Worm (Caenorhabditis elegans) whole organism, L1 larva: ENCODE data around the gene ced-2.
"Not testable (repeated sequence)": the region's sequence is repeated elsewhere in the genome, so short reads cannot be mapped to it uniquely, and the experiment has no call there.

Experiments
- C04F5.9 ChIP-seq: sonication (generic microtip); optimal IDR thresholded peaks from 2 replicates; lab custom pipeline; 2016; ENCODE audit warnings: missing genetic modification characterization, missing compliant biosample characterization
- C16A3.4 ChIP-seq: fragments of 150-350 bp; optimal IDR thresholded peaks from 2 replicates; lab custom pipeline; 2014; ENCODE audit warnings: missing biosample characterization, missing genetic modification characterization
- C34B4.2 ChIP-seq: sonication (generic microtip); optimal IDR thresholded peaks from 2 replicates; lab custom pipeline; 2017; ENCODE audit warnings: mild to moderate bottlenecking, missing genetic modification characterization, missing compliant biosample characterization
- alr-1 ChIP-seq: fragments of 200-800 bp; sonication (Bioruptor generic); optimal IDR thresholded peaks from 2 replicates; lab custom pipeline; 2018; ENCODE audit warnings: borderline replicate concordance, mild to moderate bottlenecking, missing genetic modification characterization, missing compliant biosample characterization
- ceh-63 ChIP-seq: fragments of 200-800 bp; sonication (Bioruptor generic); optimal IDR thresholded peaks from 2 replicates; lab custom pipeline; 2018; ENCODE audit warnings: mild to moderate bottlenecking, missing genetic modification characterization, missing compliant biosample characterization
- ceh-88 ChIP-seq: fragments of 200-800 bp; sonication (Bioruptor generic); IDR thresholded peaks from 2 replicates; pipeline ENCODE4 v1.3.6; 2022; ENCODE audit warnings: missing genetic modification characterization, missing compliant biosample characterization
- ceh-90 ChIP-seq: sonication (generic microtip); optimal IDR thresholded peaks from 2 replicates; lab custom pipeline; 2016; ENCODE audit warnings: missing genetic modification characterization, missing compliant biosample characterization
- ces-1 ChIP-seq: fragments of 150-350 bp; optimal IDR thresholded peaks from 2 replicates; lab custom pipeline; 2014; ENCODE audit warnings: missing biosample characterization, missing genetic modification reagents, missing genetic modification characterization
- dsc-1 ChIP-seq: sonication (generic microtip); optimal IDR thresholded peaks from 2 replicates; lab custom pipeline; 2016; ENCODE audit warnings: mild to moderate bottlenecking, missing genetic modification characterization, missing compliant biosample characterization
- efl-1 ChIP-seq, 4 experiments: fragments of 150-350 bp; optimal IDR thresholded peaks in 3 of 4; peaks in 1 of 4; 1 replicate in 1 of 4; 2 replicates in 3 of 4; lab custom pipeline; 2014; ENCODE audit warnings: missing biosample characterization in 2 of 4, missing genetic modification characterization in 2 of 4, missing genetic modification reagents in 2 of 4
- egl-13 ChIP-seq: sonication (generic microtip); optimal IDR thresholded peaks from 2 replicates; lab custom pipeline; 2016; ENCODE audit warnings: missing genotype, missing genetic modification reagents, missing genetic modification characterization, missing compliant biosample characterization
- elt-2 ChIP-seq: sonication (generic microtip); optimal IDR thresholded peaks from 2 replicates; lab custom pipeline; 2016; ENCODE audit warnings: missing genetic modification characterization, mild to moderate bottlenecking, inconsistent platforms, missing compliant biosample characterization, missing genetic modification reagents
- elt-3 ChIP-seq, 6 experiments: fragments of 150-350 bp in 1 of 6; sonication (generic microtip); optimal IDR thresholded peaks; 2 replicates each; lab custom pipeline; 2017 to 2018; ENCODE audit warnings: missing biosample characterization in 6 of 6, missing genetic modification characterization in 6 of 6, inconsistent platforms in 1 of 6
- fkh-10 ChIP-seq: sonication (generic microtip); optimal IDR thresholded peaks from 2 replicates; lab custom pipeline; 2017; ENCODE audit warnings: missing biosample characterization, missing genetic modification reagents, missing genetic modification characterization
- fkh-8 ChIP-seq: sonication (generic microtip); optimal IDR thresholded peaks from 2 replicates; lab custom pipeline; 2016; ENCODE audit warnings: mild to moderate bottlenecking, missing genetic modification characterization, missing compliant biosample characterization
- grh-1 ChIP-seq: fragments of 200-800 bp; sonication (Bioruptor generic); IDR thresholded peaks from 2 replicates; pipeline ENCODE4 v1.3.6; 2022; ENCODE audit warnings: missing genetic modification reagents, missing genetic modification characterization, missing compliant biosample characterization
- isw-1 ChIP-seq: fragments of 200-800 bp; sonication (Bioruptor generic); IDR thresholded peaks from 2 replicates; pipeline ENCODE4 v1.3.6; 2022; ENCODE audit warnings: missing genetic modification characterization, missing compliant biosample characterization
- lin-13 ChIP-seq: fragments of 150-350 bp; optimal IDR thresholded peaks from 2 replicates; lab custom pipeline; 2014; ENCODE audit warnings: missing biosample characterization, missing genetic modification reagents, missing genetic modification characterization
- lin-15B ChIP-seq: fragments of 150-350 bp; sonication (generic microtip); optimal IDR thresholded peaks from 3 replicates; lab custom pipeline; 2014; ENCODE audit warnings: missing biosample characterization, missing genetic modification characterization
- lin-35 ChIP-seq, 2 experiments: fragments of 150-350 bp; optimal IDR thresholded peaks; 2 replicates each; lab custom pipeline; 2014; ENCODE audit warnings: missing biosample characterization in 2 of 2, missing genetic modification characterization in 2 of 2, missing genetic modification reagents in 2 of 2
- lin-39 ChIP-seq: fragments of 150-350 bp; optimal IDR thresholded peaks from 2 replicates; lab custom pipeline; 2014; ENCODE audit warnings: missing biosample characterization, missing genetic modification reagents, missing genetic modification characterization
- lir-3 ChIP-seq: sonication (generic microtip); optimal IDR thresholded peaks from 2 replicates; lab custom pipeline; 2016; ENCODE audit warnings: mild to moderate bottlenecking, missing genetic modification characterization, moderate library complexity, missing compliant biosample characterization; ENCODE audit not compliant: poor library complexity
- mab-9 ChIP-seq: fragments of 200-800 bp; sonication (Bioruptor generic); IDR thresholded peaks from 2 replicates; pipeline ENCODE4 v1.3.6; 2022; ENCODE audit warnings: missing genetic modification reagents, missing genetic modification characterization, missing compliant biosample characterization
- mep-1 ChIP-seq: fragments of 150-350 bp; optimal IDR thresholded peaks from 2 replicates; lab custom pipeline; 2014; ENCODE audit warnings: missing biosample characterization, missing genetic modification characterization
- nhr-12 ChIP-seq: sonication (generic microtip); optimal IDR thresholded peaks from 2 replicates; lab custom pipeline; 2017; ENCODE audit warnings: missing biosample characterization, missing genetic modification characterization
- nhr-19 ChIP-seq: fragments of 200-800 bp; sonication (Bioruptor generic); conservative IDR thresholded peaks from 2 replicates; pipeline ENCODE4 v1.3.6; 2022; ENCODE audit warnings: missing genetic modification characterization, missing compliant biosample characterization
- nhr-28 ChIP-seq: fragments of 150-350 bp; optimal IDR thresholded peaks from 2 replicates; lab custom pipeline; 2014; ENCODE audit warnings: missing biosample characterization, missing genetic modification characterization
- nhr-47 ChIP-seq: sonication (generic microtip); optimal IDR thresholded peaks from 2 replicates; lab custom pipeline; 2016; ENCODE audit warnings: mild to moderate bottlenecking, missing genetic modification characterization, moderate library complexity, missing compliant biosample characterization
- nhr-71 ChIP-seq: sonication (generic microtip); optimal IDR thresholded peaks from 2 replicates; lab custom pipeline; 2016; ENCODE audit warnings: mild to moderate bottlenecking, missing genetic modification characterization, moderate library complexity, missing compliant biosample characterization
- nhr-77 ChIP-seq: fragments of 150-350 bp; optimal IDR thresholded peaks from 2 replicates; lab custom pipeline; 2014; ENCODE audit warnings: missing biosample characterization, missing genetic modification characterization
- nhr-85 ChIP-seq: sonication (generic microtip); peaks from one replicate; lab custom pipeline; 2016; ENCODE audit warnings: missing genetic modification characterization, inconsistent platforms, missing compliant biosample characterization
- pag-3 ChIP-seq: sonication (generic microtip); optimal IDR thresholded peaks from 2 replicates; lab custom pipeline; 2017; ENCODE audit warnings: missing genetic modification characterization, mild to moderate bottlenecking, missing compliant biosample characterization, antibody characterized with exemption, borderline replicate concordance; ENCODE audit not compliant: insufficient read depth
- snpc-4 ChIP-seq: fragments of 150-350 bp; optimal IDR thresholded peaks from 2 replicates; lab custom pipeline; 2014; ENCODE audit warnings: missing biosample characterization, missing genetic modification characterization
- snu-23 ChIP-seq: sonication (generic microtip); optimal IDR thresholded peaks from 2 replicates; lab custom pipeline; 2016; ENCODE audit warnings: missing genetic modification characterization, missing compliant biosample characterization
- sox-4 ChIP-seq: sonication (generic microtip); optimal IDR thresholded peaks from 2 replicates; lab custom pipeline; 2016; ENCODE audit warnings: missing genetic modification characterization, missing compliant biosample characterization
- tbx-2 ChIP-seq: sonication (generic microtip); optimal IDR thresholded peaks from 2 replicates; lab custom pipeline; 2016; ENCODE audit warnings: missing genetic modification characterization, missing compliant biosample characterization
- tlp-1 ChIP-seq: fragments of 150-350 bp; optimal IDR thresholded peaks from 2 replicates; lab custom pipeline; 2014; ENCODE audit warnings: missing biosample characterization, missing genetic modification characterization
- unc-130 ChIP-seq: fragments of 150-350 bp; optimal IDR thresholded peaks from 2 replicates; lab custom pipeline; 2017; ENCODE audit warnings: missing biosample characterization, missing genetic modification characterization, inconsistent platforms
- unc-30 ChIP-seq: sonication (generic microtip); optimal IDR thresholded peaks from 2 replicates; lab custom pipeline; 2017; ENCODE audit warnings: missing biosample characterization, missing genetic modification characterization
- unc-62 ChIP-seq: fragments of 150-350 bp; optimal IDR thresholded peaks from 2 replicates; lab custom pipeline; 2014; ENCODE audit warnings: missing biosample characterization, missing genetic modification reagents, missing genetic modification characterization
- unc-98 ChIP-seq: fragments of 200-800 bp; sonication (Bioruptor generic); IDR thresholded peaks from 2 replicates; pipeline ENCODE4 v1.3.6; 2022; ENCODE audit warnings: missing genetic modification characterization, missing compliant biosample characterization
- vab-15 ChIP-seq: sonication (generic microtip); optimal IDR thresholded peaks from 2 replicates; lab custom pipeline; 2017; ENCODE audit warnings: missing genotype, mild to moderate bottlenecking, missing genetic modification characterization, missing compliant biosample characterization
- zip-4 ChIP-seq: fragments of 200-800 bp; sonication (Bioruptor generic); optimal IDR thresholded peaks from 2 replicates; lab custom pipeline; 2018; ENCODE audit warnings: mild to moderate bottlenecking, missing genetic modification characterization, moderate library complexity, missing compliant biosample characterization

The ced-2 gene

DNA sequence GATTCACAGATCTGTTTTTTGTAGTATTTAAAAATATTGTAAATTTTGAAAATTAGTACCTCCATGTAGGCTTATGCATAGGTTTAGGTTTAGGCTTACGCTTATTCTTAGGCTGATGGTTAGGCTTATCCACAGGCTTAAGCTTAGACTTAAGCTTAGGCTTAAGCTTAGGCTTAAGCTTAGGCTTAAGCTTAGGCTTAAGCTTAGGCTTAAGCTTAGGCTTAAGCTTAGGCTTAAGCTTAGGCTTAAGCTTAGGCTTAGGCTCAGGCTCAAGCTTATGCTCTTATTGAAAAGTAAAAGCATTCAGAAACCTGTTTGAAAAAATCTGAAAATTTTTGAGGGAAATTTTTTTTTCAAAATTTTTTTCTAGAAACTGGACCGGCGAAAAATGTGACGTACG is 35.5 kb downstream of the ced-2 start:
- TF ChIP-seq nhr-28 (tag; lab: Kevin White, UChicago) (no peak), fkh-10 (GFP tag; lab: Kevin White, UChicago) (no peak)

ce11 chrIV:1633445-1633844 is 36.3 kb downstream of the ced-2 start, which contains the start of gene Y41D4B.6:
TSS of gene Y41D4B.6 (plus strand) at chrIV:1633745.
- TF ChIP-seq ceh-63 (GFP tag; lab: Kevin White, UChicago) (no peak), unc-30 (tag; lab: Kevin White, UChicago) (no peak), zip-4 (GFP tag; lab: Kevin White, UChicago) (no peak)
- TF ChIP-seq, all 84 proteins: peak for 0

DNA sequence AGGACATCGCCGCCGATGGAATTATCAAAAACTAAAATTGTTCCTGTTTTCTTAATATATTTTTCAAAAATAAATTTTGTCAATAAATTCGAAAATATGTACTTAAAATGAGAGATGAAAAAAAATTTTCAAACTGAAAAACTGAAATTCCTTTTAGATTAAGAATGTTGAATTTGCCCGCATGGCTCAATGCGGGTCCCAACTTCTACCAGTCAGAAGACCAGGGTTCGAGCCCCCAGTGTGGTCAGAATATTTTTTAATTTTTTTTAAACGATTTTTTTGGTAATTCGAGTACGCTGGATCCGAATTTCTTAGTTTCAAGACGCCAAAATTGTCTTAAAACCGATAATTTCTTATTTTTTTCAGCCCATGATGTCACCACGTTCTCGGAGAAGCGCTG is 40.2 kb downstream of the ced-2 start:
- TF ChIP-seq nhr-85, result peak; percentile 38
- TF ChIP-seq grh-1 (GFP tag; lab: Robert Waterston, UW), result no peak

DNA sequence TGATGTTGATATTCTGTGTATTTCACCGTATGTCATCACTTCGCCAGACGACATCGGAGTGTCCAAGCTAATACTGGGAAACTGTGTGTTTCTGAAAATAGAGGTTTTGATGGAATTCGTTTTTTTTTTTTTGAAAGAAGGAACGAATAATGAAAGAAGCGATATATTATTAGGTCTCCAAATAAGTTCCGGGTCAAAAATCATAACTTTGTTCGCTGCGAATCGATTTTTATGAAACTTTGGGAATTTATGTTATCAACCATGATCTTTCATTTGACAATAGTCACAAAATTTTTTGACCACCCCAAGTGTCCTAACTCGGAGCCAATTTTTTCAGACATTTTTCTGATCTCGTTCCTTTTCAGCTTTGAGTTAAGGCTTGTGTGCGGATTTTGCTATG is 48.1 kb downstream of the ced-2 start, which contains the start of gene nhr-274:
Gene nhr-274 (minus strand): TSS at position 101 of the 400 bp plus-strand sequence.
- not testable (repeated sequence) for TF ChIP-seq sox-4 (tag; lab: Kevin White, UChicago); isw-1 (GFP tag; lab: Robert Waterston, UW); alr-1 (tag; lab: Kevin White, UChicago)

DNA sequence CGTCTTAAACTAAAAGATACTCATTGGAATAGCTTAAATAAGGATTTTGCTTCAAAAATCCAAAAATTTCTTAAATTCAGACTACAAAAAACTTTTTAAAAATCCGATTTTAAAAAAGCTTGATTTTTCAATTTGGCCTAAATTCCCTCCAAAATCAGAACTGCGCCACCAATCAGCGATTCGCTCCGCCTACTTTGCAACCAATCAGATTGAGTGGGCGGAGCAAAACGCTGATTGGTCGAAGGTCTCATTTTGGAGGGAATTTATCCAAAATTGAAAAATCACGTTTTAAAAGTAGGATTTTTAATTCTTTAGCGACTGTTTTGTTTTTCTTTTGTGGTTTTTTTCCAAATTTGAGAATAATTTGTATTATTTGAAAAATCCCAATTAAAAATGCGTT is 52.2 kb downstream of the ced-2 start:
- TF ChIP-seq pag-3, result no peak
- TF ChIP-seq lin-35 (GFP tag; optimal IDR thresholded peaks at IDR 0.05; lab: Kevin White, UChicago), result no peak
- no peak for TF ChIP-seq mab-9
- no peak for TF ChIP-seq ceh-88 (GFP tag; lab: Robert Waterston, UW)
- TF ChIP-seq alr-1 (tag; lab: Kevin White, UChicago), result no peak
- TF ChIP-seq efl-1 (optimal IDR thresholded peaks at IDR 0.05; lab: Kevin White, UChicago), result no peak
- no peak for TF ChIP-seq efl-1 (GFP tag; optimal IDR thresholded peaks at IDR 0.05 in 1 of 2; lab: Kevin White, UChicago)
- no peak for TF ChIP-seq nhr-19
- TF ChIP-seq grh-1 (GFP tag; lab: Robert Waterston, UW), result no peak
- TF ChIP-seq nhr-77 (tag; lab: Kevin White, UChicago), result no peak
- no peak for TF ChIP-seq elt-2 (tag; lab: Kevin White, UChicago)
- no peak for TF ChIP-seq mep-1
- TF ChIP-seq tbx-2 (tag; lab: Kevin White, UChicago), result no peak
- TF ChIP-seq unc-62, result no peak
- no peak for TF ChIP-seq ceh-90
- TF ChIP-seq nhr-71, result no peak
- TF ChIP-seq lin-15B (tag; lab: Kevin White, UChicago), result no peak
- no peak for TF ChIP-seq tlp-1 (tag; lab: Kevin White, UChicago)
- no peak for TF ChIP-seq unc-98 (GFP tag; lab: Robert Waterston, UW)
- TF ChIP-seq egl-13, result no peak

- TF ChIP-seq lin-15B (tag; lab: Kevin White, UChicago) (no peak), mab-9 (no peak), C16A3.4 (peak; percentile 19), C04F5.9 (tag; lab: Kevin White, UChicago) (no peak), unc-130 (tag; lab: Kevin White, UChicago) (no peak), elt-3 (tag; optimal IDR thresholded peaks at IDR 0.05; lab: Kevin White, UChicago) (no peak), fkh-8 (peak; percentile 82), zip-4 (GFP tag; lab: Kevin White, UChicago) (no peak), elt-2 (tag; lab: Kevin White, UChicago) (peak; percentile 24), nhr-12 (tag; lab: Kevin White, UChicago) (no peak), dsc-1 (tag; lab: Kevin White, UChicago) (no peak), lir-3 (tag; lab: Kevin White, UChicago) (no peak), vab-15 (tag; lab: Kevin White, UChicago) (no peak), nhr-77 (tag; lab: Kevin White, UChicago) (no peak), isw-1 (GFP tag; lab: Robert Waterston, UW) (no peak), snpc-4 (no peak), snu-23 (peak; percentile 50), C34B4.2 (tag; lab: Kevin White, UChicago) (no peak), lin-13 (GFP tag; lab: Kevin White, UChicago) (no peak), ceh-63 (GFP tag; lab: Kevin White, UChicago) (no peak), nhr-47 (peak; percentile 47), lin-39 (tag; lab: Kevin White, UChicago) (no peak), ces-1 (GFP tag; lab: Kevin White, UChicago) (no peak)
These were observed 52.7 kb downstream of the ced-2 start for ce11 chrIV:1649794-1650193.
